Worm (Caenorhabditis elegans) whole organism, mixed stage, embryonic: ENCODE results near the gene B0524.6.

ENCODE experiments used
- drap-1 ChIP-seq: fragments of 200-800 bp; sonication (Bioruptor generic); optimal IDR thresholded peaks from 3 replicates; lab custom pipeline; 2018; ENCODE audit warnings: mild to moderate bottlenecking, missing genetic modification characterization, missing compliant biosample characterization
- elt-1 ChIP-seq: sonication (generic microtip); optimal IDR thresholded peaks from 2 replicates; lab custom pipeline; 2017; ENCODE audit warnings: missing genetic modification characterization, mild to moderate bottlenecking, missing compliant biosample characterization, antibody characterized with exemption, moderate library complexity, borderline replicate concordance; ENCODE audit not compliant: insufficient read depth
- elt-3 ChIP-seq: fragments of 150-350 bp; optimal IDR thresholded peaks from 2 replicates; lab custom pipeline; 2014; ENCODE audit warnings: missing biosample characterization, missing genetic modification characterization
- mep-1 ChIP-seq: fragments of 150-350 bp; optimal IDR thresholded peaks from 2 replicates; lab custom pipeline; 2017; ENCODE audit warnings: missing biosample characterization, missing genetic modification reagents, missing genetic modification characterization, inconsistent platforms
- nhr-76 ChIP-seq: sonication (generic microtip); optimal IDR thresholded peaks from 2 replicates; lab custom pipeline; 2017; ENCODE audit warnings: missing biosample characterization, missing genetic modification characterization

- TF ChIP-seq elt-1, result no peak
- TF ChIP-seq elt-3 (tag; lab: Kevin White, UChicago), result no peak
- TF ChIP-seq drap-1 (GFP tag; lab: Kevin White, UChicago), result no peak
- TF ChIP-seq mep-1 (tag; lab: Kevin White, UChicago), result no peak
- no peak for TF ChIP-seq nhr-76
Observed at ce11 chrIII:1877189-1877588, 28.3 kb downstream of the B0524.6 start.
